Worm (Caenorhabditis elegans): ENCODE data around the gene gon-4.
A peak's percentile ranks its signal among the peaks of the same experiment; 100 is the strongest.

Gene gon-4

DNA sequence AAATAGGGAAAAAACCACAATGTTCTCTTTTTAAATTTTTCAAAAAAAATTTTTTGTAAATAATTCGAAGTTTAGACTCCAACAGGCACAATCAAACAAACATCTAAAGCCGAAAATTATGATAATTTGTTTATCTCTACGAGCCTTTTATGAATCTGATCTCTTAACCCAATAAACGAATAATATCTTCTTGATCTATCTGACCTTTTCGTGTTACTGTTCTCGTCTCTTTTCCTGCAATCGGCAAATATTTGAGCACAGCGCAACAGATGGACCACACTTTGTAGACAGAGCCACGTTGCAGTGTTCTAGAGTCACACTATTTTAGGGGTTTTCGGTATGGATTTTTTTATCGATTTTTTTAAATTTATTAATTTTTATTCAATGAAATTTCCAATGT, 54.1 kb downstream of the gon-4 start:
- TF ChIP-seq ceh-14 (tag; optimal IDR thresholded peaks at IDR 0.05) (no peak), fax-1 (tag; optimal IDR thresholded peaks at IDR 0.05) (no peak), mec-3 (tag; optimal IDR thresholded peaks at IDR 0.05; ENCODE audit: borderline replicate concordance) (no peak), elt-4 (tag; optimal IDR thresholded peaks at IDR 0.05) (no peak), sdc-2 (tag; optimal IDR thresholded peaks at IDR 0.05) (no peak), nhr-11 (tag; optimal IDR thresholded peaks at IDR 0.05) (no peak), dve-1 (tag; optimal IDR thresholded peaks at IDR 0.05) (no peak), K09A11.1 (tag; optimal IDR thresholded peaks at IDR 0.05; ENCODE audit: insufficient read depth) (no peak), tbx-2 (tag; optimal IDR thresholded peaks at IDR 0.05) (no peak), pros-1 (tag; optimal IDR thresholded peaks at IDR 0.05) (no peak), tbx-7 (tag; optimal IDR thresholded peaks at IDR 0.05) (no peak)

DNA sequence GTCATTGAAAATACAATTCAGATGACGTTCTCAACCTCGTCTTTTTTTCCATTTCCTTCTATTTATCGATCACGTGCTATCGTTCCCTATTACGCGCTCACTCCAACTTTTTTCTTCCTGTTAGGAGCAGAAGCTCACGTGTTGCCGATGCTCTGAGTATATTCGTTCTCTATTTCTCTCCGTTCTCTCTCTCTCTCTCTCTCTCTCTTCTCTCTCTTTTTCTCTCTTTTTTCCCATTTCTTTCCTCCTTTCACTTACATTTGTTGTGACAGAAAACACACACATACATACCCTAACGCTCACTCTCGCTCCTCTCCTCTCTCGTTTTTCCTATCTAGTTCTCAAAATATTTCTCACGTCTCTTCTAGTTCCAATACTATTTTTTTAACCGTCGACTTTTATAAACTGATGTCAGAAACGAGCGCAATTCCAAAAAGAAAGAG, 54.8 kb downstream of the gon-4 start:
- no peak for TF ChIP-seq elt-2 (tag; optimal IDR thresholded peaks at IDR 0.05)
- TF ChIP-seq ref-2 (tag; optimal IDR thresholded peaks at IDR 0.05), result peak; percentile 66
- no peak for TF ChIP-seq ztf-16 (tag; optimal IDR thresholded peaks at IDR 0.05)
- no peak for TF ChIP-seq hlh-13 (GFP tag; optimal IDR thresholded peaks at IDR 0.05)
- no peak for TF ChIP-seq pha-2 (tag; optimal IDR thresholded peaks at IDR 0.05)
- TF ChIP-seq ceh-6 (GFP tag; optimal IDR thresholded peaks at IDR 0.05), result no peak
- no peak for TF ChIP-seq fax-1 (tag; optimal IDR thresholded peaks at IDR 0.05)
- TF ChIP-seq ceh-2 (tag; optimal IDR thresholded peaks at IDR 0.05), result no peak
- TF ChIP-seq pros-1 (tag; optimal IDR thresholded peaks at IDR 0.05), result peak; percentile 56
- no peak for TF ChIP-seq odd-2 (tag; optimal IDR thresholded peaks at IDR 0.05)
- no peak for TF ChIP-seq npax-4 (tag; optimal IDR thresholded peaks at IDR 0.05)
- no peak for TF ChIP-seq pat-9 (tag; optimal IDR thresholded peaks at IDR 0.05)
- peak; percentile 87 for TF ChIP-seq ceh-18 (tag; optimal IDR thresholded peaks at IDR 0.05)
- no peak for TF ChIP-seq unc-86 (tag; optimal IDR thresholded peaks at IDR 0.05)
- no peak for TF ChIP-seq hlh-8 (tag; optimal IDR thresholded peaks at IDR 0.05)
- peak; percentile 44 for TF ChIP-seq C08G9.2 (tag; optimal IDR thresholded peaks at IDR 0.05)
- TF ChIP-seq pag-3 (tag; optimal IDR thresholded peaks at IDR 0.05; ENCODE audit: borderline replicate concordance), result peak; percentile 5
- TF ChIP-seq nfya-1 (tag; optimal IDR thresholded peaks at IDR 0.05), result peak; percentile 64
- TF ChIP-seq zip-5 (tag; optimal IDR thresholded peaks at IDR 0.05), result no peak
- TF ChIP-seq ceh-19 (GFP tag; optimal IDR thresholded peaks at IDR 0.05), result no peak
- no peak for TF ChIP-seq K02D7.2 (tag; optimal IDR thresholded peaks at IDR 0.05)
- TF ChIP-seq pqm-1 (tag; optimal IDR thresholded peaks at IDR 0.05), result peak; percentile 25
- TF ChIP-seq mec-3 (tag; optimal IDR thresholded peaks at IDR 0.05; ENCODE audit: borderline replicate concordance), result no peak
- TF ChIP-seq ceh-31 (tag; optimal IDR thresholded peaks at IDR 0.05), result peak; percentile 61
- TF ChIP-seq ceh-48 (tag; optimal IDR thresholded peaks at IDR 0.05), result no peak
- no peak for TF ChIP-seq fkh-6 (tag; optimal IDR thresholded peaks at IDR 0.05)
- TF ChIP-seq tbx-2 (tag; optimal IDR thresholded peaks at IDR 0.05), result peak; percentile 46
- TF ChIP-seq rnt-1 (tag; optimal IDR thresholded peaks at IDR 0.05), result no peak
- no peak for TF ChIP-seq T23F11.4 (GFP tag; optimal IDR thresholded peaks at IDR 0.05)
- peak; percentile 2 for TF ChIP-seq ceh-34 (tag; optimal IDR thresholded peaks at IDR 0.05)
- no peak for TF ChIP-seq nhr-232 (tag; optimal IDR thresholded peaks at IDR 0.05)
- TF ChIP-seq madf-2 (tag; optimal IDR thresholded peaks at IDR 0.05), result no peak
- no peak for TF ChIP-seq ceh-30 (tag; optimal IDR thresholded peaks at IDR 0.05)
- no peak for TF ChIP-seq pax-1 (tag; optimal IDR thresholded peaks at IDR 0.05)
- peak; percentile 20 for TF ChIP-seq ets-4 (tag; optimal IDR thresholded peaks at IDR 0.05)
- no peak for TF ChIP-seq ahr-1 (tag; optimal IDR thresholded peaks at IDR 0.05)
- no peak for TF ChIP-seq lim-6 (tag; optimal IDR thresholded peaks at IDR 0.05)
- peak; percentile 38 for TF ChIP-seq F13H6.1 (tag; optimal IDR thresholded peaks at IDR 0.05)
- TF ChIP-seq ceh-24 (tag; optimal IDR thresholded peaks at IDR 0.05), result no peak
- no peak for TF ChIP-seq gmeb-2 (tag; optimal IDR thresholded peaks at IDR 0.05)
- TF ChIP-seq che-1 (tag; optimal IDR thresholded peaks at IDR 0.05), result no peak
- peak; percentile 87 for TF ChIP-seq hlh-30 (tag; optimal IDR thresholded peaks at IDR 0.05; ENCODE audit: insufficient read depth)
- TF ChIP-seq unc-42 (tag; optimal IDR thresholded peaks at IDR 0.05), result peak; percentile 77
- no peak for TF ChIP-seq tbx-7 (tag; optimal IDR thresholded peaks at IDR 0.05)
- no peak for TF ChIP-seq sox-2 (GFP tag; IDR thresholded peaks at IDR 0.05)
- no peak for TF ChIP-seq ama-1 (optimal IDR thresholded peaks at IDR 0.05)

All from whole organism, late embryonic.